Worm (Caenorhabditis elegans): Measurements from ENCODE around the gene rmd-3.

- TF ChIP-seq flt-1 (GFP tag; IDR thresholded peaks at IDR 0.05) (no peak), ztf-29 (GFP tag; IDR thresholded peaks at IDR 0.05) (no peak), ztf-23 (GFP tag; IDR thresholded peaks at IDR 0.05) (no peak), tab-1 (GFP tag; IDR thresholded peaks at IDR 0.05) (no peak)
Observed at ce11 chrII:11377700-11378099, 38.3 kb upstream of the rmd-3 start.

Data from whole organism, midembryonic.